Fruit fly (Drosophila melanogaster) whole organism, embryonic: Measurements from ENCODE around the gene CG34292.

Source experiments
- Antp ChIP-seq: fragments of 200-800 bp; sonication (Bioruptor generic); optimal IDR thresholded peaks from 3 replicates; lab custom pipeline; 2016; ENCODE audit warnings: missing biosample characterization, missing genetic modification characterization
- Atf6 ChIP-seq: fragments of 200-800 bp; sonication (Bioruptor generic); IDR thresholded peaks from 2 replicates; pipeline ENCODE4 v1.3.6; 2022; ENCODE audit warnings: missing biosample characterization, missing genetic modification characterization
- BtbVII ChIP-seq: fragments of 200-800 bp; sonication (Bioruptor generic); optimal IDR thresholded peaks from 3 replicates; lab custom pipeline; 2017; ENCODE audit warnings: missing biosample characterization, mild to moderate bottlenecking, missing genetic modification characterization
- Bteb2 ChIP-seq: fragments of 200-800 bp; sonication (Bioruptor generic); optimal IDR thresholded peaks from 2 replicates; lab custom pipeline; 2016; ENCODE audit warnings: missing biosample characterization, missing genetic modification characterization
- CG11247 ChIP-seq: fragments of 200-800 bp; sonication (Bioruptor generic); IDR thresholded peaks from 2 replicates; pipeline ENCODE4 v1.3.6; 2022; ENCODE audit warnings: missing biosample characterization, missing genetic modification characterization
- CG11504 ChIP-seq: fragments of 200-800 bp; sonication (Bioruptor generic); optimal IDR thresholded peaks from 3 replicates; lab custom pipeline; 2019; ENCODE audit warnings: missing biosample characterization, mild to moderate bottlenecking, missing genetic modification characterization, moderate library complexity
- CG13894 ChIP-seq: fragments of 200-800 bp; sonication (Bioruptor generic); optimal IDR thresholded peaks from 3 replicates; lab custom pipeline; 2018; ENCODE audit warnings: missing biosample characterization, mild to moderate bottlenecking, missing genetic modification characterization, moderate library complexity
- CG17912 ChIP-seq: fragments of 200-800 bp; sonication (Bioruptor generic); optimal IDR thresholded peaks from 2 replicates; lab custom pipeline; 2018; ENCODE audit warnings: missing biosample characterization, mild to moderate bottlenecking, missing genetic modification characterization
- CG18011 ChIP-seq: fragments of 200-800 bp; sonication (Bioruptor generic); optimal IDR thresholded peaks from 2 replicates; lab custom pipeline; 2017; ENCODE audit warnings: missing biosample characterization, missing genetic modification characterization, mild to moderate bottlenecking, moderate library complexity, missing genotype
- CG18619 ChIP-seq: fragments of 200-800 bp; sonication (Bioruptor generic); optimal IDR thresholded peaks from 3 replicates; lab custom pipeline; 2017; ENCODE audit warnings: missing biosample characterization, mild to moderate bottlenecking, missing genetic modification characterization
- CG2120 ChIP-seq: fragments of 200-800 bp; sonication (Bioruptor generic); optimal IDR thresholded peaks from 3 replicates; lab custom pipeline; 2016; ENCODE audit warnings: missing biosample characterization, missing genetic modification characterization
- CG3163 ChIP-seq: fragments of 200-800 bp; sonication (Bioruptor generic); optimal IDR thresholded peaks from 3 replicates; lab custom pipeline; 2016; ENCODE audit warnings: missing biosample characterization, missing genetic modification characterization
- CG3407 ChIP-seq: fragments of 200-800 bp; sonication (Bioruptor generic); optimal IDR thresholded peaks from 2 replicates; lab custom pipeline; 2018; ENCODE audit warnings: missing biosample characterization, mild to moderate bottlenecking, missing genetic modification characterization
- CG3847 ChIP-seq: fragments of 200-800 bp; sonication (Bioruptor generic); IDR thresholded peaks from 2 replicates; pipeline ENCODE4 v1.3.6; 2022; ENCODE audit warnings: missing biosample characterization, missing genetic modification characterization
- CG42726 ChIP-seq: fragments of 200-800 bp; sonication (Bioruptor generic); IDR thresholded peaks from 2 replicates; pipeline ENCODE4 v1.3.6; 2022; ENCODE audit warnings: missing biosample characterization, missing genetic modification characterization; ENCODE audit not compliant: partially characterized antibody
- CG4730 ChIP-seq: fragments of 200-800 bp; sonication (Bioruptor generic); IDR thresholded peaks from 2 replicates; pipeline ENCODE4 v1.3.6; 2022; ENCODE audit warnings: missing biosample characterization, missing genetic modification characterization
- CG5180 ChIP-seq: fragments of 200-800 bp; sonication (Bioruptor generic); optimal IDR thresholded peaks from 3 replicates; lab custom pipeline; 2017; ENCODE audit warnings: missing biosample characterization, missing genetic modification characterization, mild to moderate bottlenecking, moderate library complexity, missing genetic modification reagents
- CG7928 ChIP-seq: fragments of 200-800 bp; sonication (Bioruptor generic); optimal IDR thresholded peaks from 2 replicates; lab custom pipeline; 2017; ENCODE audit warnings: missing biosample characterization, mild to moderate bottlenecking, missing genetic modification characterization
- CG8765 ChIP-seq: fragments of 200-800 bp; sonication (Bioruptor generic); IDR thresholded peaks from 2 replicates; pipeline ENCODE4 v1.3.6; 2022; ENCODE audit warnings: missing biosample characterization, missing genetic modification characterization
- Dll ChIP-seq: fragments of 200-800 bp; sonication (Bioruptor generic); IDR thresholded peaks from 4 replicates; pipeline ENCODE4 v1.3.6; 2022; ENCODE audit warnings: missing biosample characterization, missing genetic modification characterization; ENCODE audit not compliant: partially characterized antibody
- E2f1 ChIP-seq: fragments of 200-800 bp; sonication (Bioruptor generic); IDR thresholded peaks from 2 replicates; pipeline ENCODE4 v1.3.6; 2022; ENCODE audit warnings: missing biosample characterization, missing genetic modification characterization
- Ets65A ChIP-seq: fragments of 200-800 bp; sonication (Bioruptor generic); peaks from one replicate; lab custom pipeline; 2016; ENCODE audit warnings: missing biosample characterization, missing genetic modification characterization
- Gug ChIP-seq: fragments of 200-800 bp; sonication (Bioruptor generic); IDR thresholded peaks from 4 replicates; pipeline ENCODE4 v1.3.6; 2022; ENCODE audit warnings: missing biosample characterization, missing genetic modification characterization
- Hr39 ChIP-seq: fragments of >200 bp; optimal IDR thresholded peaks from 2 replicates; lab custom pipeline; 2017
- MESR4 ChIP-seq: fragments of 200-800 bp; sonication (Bioruptor generic); optimal IDR thresholded peaks from 2 replicates; lab custom pipeline; 2018; ENCODE audit warnings: missing biosample characterization, mild to moderate bottlenecking, missing genetic modification characterization, moderate library complexity
- Mes4 ChIP-seq: fragments of 200-800 bp; sonication (Bioruptor generic); optimal IDR thresholded peaks from 2 replicates; lab custom pipeline; 2016; ENCODE audit warnings: missing biosample characterization, missing genetic modification characterization
- NC2α ChIP-seq: fragments of 200-800 bp; sonication (Bioruptor generic); optimal IDR thresholded peaks from 2 replicates; lab custom pipeline; 2016; ENCODE audit warnings: missing biosample characterization, missing genetic modification characterization
- Oli ChIP-seq: fragments of 200-800 bp; sonication (Bioruptor generic); optimal IDR thresholded peaks from 2 replicates; lab custom pipeline; 2018; ENCODE audit warnings: missing biosample characterization, mild to moderate bottlenecking, missing genetic modification characterization, moderate library complexity
- Opbp ChIP-seq: fragments of 200-800 bp; sonication (Bioruptor generic); IDR thresholded peaks from 3 replicates; pipeline ENCODE4 v1.3.6; 2022; ENCODE audit warnings: missing biosample characterization, missing genetic modification characterization; ENCODE audit not compliant: partially characterized antibody
- Optix ChIP-seq: fragments of 200-800 bp; sonication (Bioruptor generic); IDR thresholded peaks from 3 replicates; pipeline ENCODE4 v1.3.6; 2022; ENCODE audit warnings: missing biosample characterization, missing genetic modification characterization
- Sox102F ChIP-seq: fragments of 200-800 bp; sonication (Bioruptor generic); optimal IDR thresholded peaks from 2 replicates; lab custom pipeline; 2018; ENCODE audit warnings: missing biosample characterization, mild to moderate bottlenecking, missing genetic modification characterization, moderate library complexity
- bbx ChIP-seq: fragments of 200-800 bp; sonication (Bioruptor generic); IDR thresholded peaks from 2 replicates; pipeline ENCODE4 v1.3.6; 2022; ENCODE audit warnings: missing biosample characterization, missing genetic modification characterization; ENCODE audit not compliant: partially characterized antibody
- bigmax ChIP-seq: fragments of 200-800 bp; sonication (Bioruptor generic); optimal IDR thresholded peaks from 2 replicates; lab custom pipeline; 2018; ENCODE audit warnings: missing biosample characterization, mild to moderate bottlenecking, missing genetic modification characterization
- btn ChIP-seq: fragments of 200-800 bp; sonication (Bioruptor generic); optimal IDR thresholded peaks from 2 replicates; lab custom pipeline; 2016; ENCODE audit warnings: missing biosample characterization, missing genetic modification characterization
- cad ChIP-seq: fragments of >200 bp; optimal IDR thresholded peaks from 2 replicates; lab custom pipeline; 2017; ENCODE audit warnings: missing biosample characterization, missing genetic modification characterization
- caup ChIP-seq: fragments of 200-800 bp; sonication (Bioruptor generic); optimal IDR thresholded peaks from 3 replicates; lab custom pipeline; 2017; ENCODE audit warnings: missing biosample characterization, mild to moderate bottlenecking, missing genetic modification characterization, moderate library complexity; ENCODE audit not compliant: severe bottlenecking
- chif ChIP-seq, 2 experiments: fragments of 200-800 bp; sonication (Bioruptor generic); optimal IDR thresholded peaks; 3 replicates each; lab custom pipeline; 2016; ENCODE audit warnings: missing biosample characterization in 2 of 2, missing genetic modification characterization in 2 of 2
- cwo ChIP-seq: fragments of 200-800 bp; sonication (Bioruptor generic); optimal IDR thresholded peaks from 3 replicates; lab custom pipeline; 2017; ENCODE audit warnings: missing biosample characterization, missing genetic modification characterization, mild to moderate bottlenecking, moderate library complexity, missing genetic modification reagents
- esg ChIP-seq: fragments of 200-800 bp; sonication (Bioruptor generic); conservative IDR thresholded peaks from 2 replicates; pipeline ENCODE4 v1.3.6; 2022; ENCODE audit warnings: missing biosample characterization, missing genetic modification characterization
- eyg ChIP-seq: fragments of 200-800 bp; sonication (Bioruptor generic); optimal IDR thresholded peaks from 3 replicates; lab custom pipeline; 2016; ENCODE audit warnings: missing biosample characterization, missing genetic modification characterization
- fd3F ChIP-seq: fragments of 200-800 bp; sonication (Bioruptor generic); optimal IDR thresholded peaks from 2 replicates; lab custom pipeline; 2018; ENCODE audit warnings: missing biosample characterization, mild to moderate bottlenecking, missing genetic modification characterization, moderate library complexity
- fd64A ChIP-seq: fragments of 200-800 bp; sonication (Bioruptor generic); optimal IDR thresholded peaks from 3 replicates; lab custom pipeline; 2018; ENCODE audit warnings: missing biosample characterization, mild to moderate bottlenecking, missing genetic modification characterization
- gce ChIP-seq: fragments of 200-800 bp; sonication (Bioruptor generic); IDR thresholded peaks from 3 replicates; pipeline ENCODE4 v1.3.6; 2022; ENCODE audit warnings: missing biosample characterization, missing genetic modification characterization
- gfzf ChIP-seq: fragments of 200-800 bp; sonication (Bioruptor generic); optimal IDR thresholded peaks from 2 replicates; lab custom pipeline; 2016; ENCODE audit warnings: missing biosample characterization, mild to moderate bottlenecking, missing genetic modification characterization, moderate library complexity
- jumu ChIP-seq: fragments of 200-800 bp; sonication (Bioruptor generic); optimal IDR thresholded peaks from 3 replicates; lab custom pipeline; 2016; ENCODE audit warnings: missing biosample characterization, missing genetic modification characterization
- sens ChIP-seq: fragments of 200-800 bp; sonication (Bioruptor generic); peaks from one replicate; lab custom pipeline; 2016; ENCODE audit warnings: missing biosample characterization, missing genetic modification characterization
- sob ChIP-seq: fragments of 200-800 bp; sonication (Bioruptor generic); IDR thresholded peaks from 2 replicates; pipeline ENCODE4 v1.3.6; 2022; ENCODE audit warnings: missing biosample characterization, missing genetic modification characterization
- sug ChIP-seq: fragments of 200-800 bp; optimal IDR thresholded peaks from 2 replicates; lab custom pipeline; 2019; ENCODE audit warnings: missing biosample characterization, mild to moderate bottlenecking, missing genetic modification characterization, moderate library complexity
- tap ChIP-seq: fragments of 200-800 bp; optimal IDR thresholded peaks from 3 replicates; lab custom pipeline; 2019; ENCODE audit warnings: missing biosample characterization, mild to moderate bottlenecking, missing genetic modification characterization, moderate library complexity
- tin ChIP-seq: fragments of 200-800 bp; sonication (Bioruptor generic); optimal IDR thresholded peaks from 3 replicates; lab custom pipeline; 2016; ENCODE audit warnings: missing biosample characterization, missing genetic modification characterization
- tio ChIP-seq: fragments of 200-800 bp; sonication (Bioruptor generic); optimal IDR thresholded peaks from 2 replicates; lab custom pipeline; 2017; ENCODE audit warnings: missing biosample characterization, missing genetic modification characterization, inconsistent platforms

Gene CG34292

dm6 chr3R:27070906-27071498 is 9.0 kb downstream of the CG34292 start (continued):
- TF ChIP-seq CG8765 (GFP tag; lab: Robert Waterston, UW) (no peak), Antp (no peak), BtbVII (GFP tag; lab: Kevin White, UChicago) (no peak), CG3407 (GFP tag; lab: Kevin White, UChicago) (no peak), cwo (no peak), CG5180 (GFP tag; lab: Kevin White, UChicago) (no peak), Oli (peak; percentile 31), MESR4 (GFP tag; lab: Kevin White, UChicago) (no peak), Gug (GFP tag; lab: Robert Waterston, UW) (0 out of 4 replicates have a peak, but pooled peaks have one; percentile 15), chif (GFP tag; optimal IDR thresholded peaks at IDR 0.05; lab: Kevin White, UChicago) (no peak), tap (tag; lab: Kevin White, UChicago) (no peak), tin (no peak), sug (tag; lab: Kevin White, UChicago) (no peak), sens (peak; percentile 67), CG18619 (GFP tag; lab: Kevin White, UChicago) (no peak), CG4730 (GFP tag; lab: Robert Waterston, UW) (no peak), fd3F (GFP tag; lab: Kevin White, UChicago) (no peak), esg (GFP tag; lab: Robert Waterston, UW) (no peak), CG18011 (no peak), Ets65A (GFP tag; lab: Kevin White, UChicago) (peak; percentile 74), Sox102F (GFP tag; lab: Kevin White, UChicago) (peak; percentile 24), Optix (GFP tag; lab: Robert Waterston, UW) (no peak), gfzf (no peak), sob (GFP tag; lab: Robert Waterston, UW) (no peak), Mes4 (GFP tag; lab: Kevin White, UChicago) (no peak), bigmax (GFP tag; lab: Kevin White, UChicago) (no peak), CG3847 (GFP tag; lab: Robert Waterston, UW) (no peak), CG11247 (GFP tag; lab: Robert Waterston, UW) (no peak), CG7928 (no peak), jumu (GFP tag; lab: Kevin White, UChicago) (no peak), CG11504 (tag; lab: Kevin White, UChicago) (no peak), Bteb2 (GFP tag; lab: Kevin White, UChicago) (no peak), fd64A (GFP tag; lab: Kevin White, UChicago) (no peak), Atf6 (GFP tag; lab: Robert Waterston, UW) (no peak), bbx (GFP tag; lab: Robert Waterston, UW) (no peak), Hr39 (lab: Kevin White, UChicago) (no peak), CG13894 (tag; lab: Kevin White, UChicago) (no peak), tio (GFP tag; lab: Kevin White, UChicago) (no peak), gce (GFP tag; lab: Robert Waterston, UW) (no peak), btn (GFP tag; lab: Kevin White, UChicago) (no peak), caup (GFP tag; lab: Kevin White, UChicago) (no peak), CG42726 (GFP tag; lab: Robert Waterston, UW) (no peak), cad (GFP tag; lab: Kevin White, UChicago) (no peak), NC2α (GFP tag; lab: Kevin White, UChicago) (no peak), CG17912 (GFP tag; lab: Kevin White, UChicago) (no peak), CG2120 (GFP tag; lab: Kevin White, UChicago) (peak; percentile 7), Opbp (GFP tag; lab: Robert Waterston, UW) (no peak), eyg (no peak), CG3163 (GFP tag; lab: Kevin White, UChicago) (no peak), E2f1 (GFP tag; lab: Robert Waterston, UW) (no peak), Dll (GFP tag; lab: Robert Waterston, UW) (0 out of 4 replicates have a peak, but pooled peaks have one; percentile 16)
